Fruit fly (Drosophila melanogaster) whole organism, prepupa: Measurements from ENCODE around the gene glec.

Experiments used
- CG10631 ChIP-seq: fragments of 200-800 bp; sonication (Bioruptor generic); optimal IDR thresholded peaks from 2 replicates; lab custom pipeline; 2016; ENCODE audit warnings: missing biosample characterization, missing genetic modification characterization
- CG10669 ChIP-seq: fragments of 200-800 bp; sonication (Bioruptor generic); optimal IDR thresholded peaks from 3 replicates; lab custom pipeline; 2018; ENCODE audit warnings: missing biosample characterization, mild to moderate bottlenecking, missing genetic modification characterization, moderate library complexity
- CG11762 ChIP-seq: fragments of 200-800 bp; sonication (Bioruptor generic); optimal IDR thresholded peaks from 3 replicates; lab custom pipeline; 2016; ENCODE audit warnings: missing biosample characterization, missing genetic modification characterization; ENCODE audit not compliant: insufficient read depth
- CG11902 ChIP-seq: fragments of 200-800 bp; sonication (Bioruptor generic); optimal IDR thresholded peaks from 3 replicates; lab custom pipeline; 2016; ENCODE audit warnings: missing biosample characterization, missing genetic modification characterization
- CG31627 ChIP-seq: fragments of 200-800 bp; sonication (Bioruptor generic); optimal IDR thresholded peaks from 3 replicates; lab custom pipeline; 2016; ENCODE audit warnings: missing biosample characterization, missing genetic modification characterization
- CG4318 ChIP-seq: fragments of 200-800 bp; sonication (Bioruptor generic); optimal IDR thresholded peaks from 3 replicates; lab custom pipeline; 2017; ENCODE audit warnings: missing biosample characterization, mild to moderate bottlenecking, missing genetic modification characterization
- CG6163 ChIP-seq: fragments of 200-800 bp; sonication (Bioruptor generic); IDR thresholded peaks from 3 replicates; pipeline ENCODE4 v1.3.6; 2022; ENCODE audit warnings: missing biosample characterization, missing genetic modification characterization
- CG6854 ChIP-seq: fragments of 200-800 bp; sonication (Bioruptor generic); optimal IDR thresholded peaks from 2 replicates; lab custom pipeline; 2017; ENCODE audit warnings: missing biosample characterization, mild to moderate bottlenecking, missing genetic modification characterization
- CG7368 ChIP-seq: fragments of 200-800 bp; sonication (Bioruptor generic); optimal IDR thresholded peaks from 3 replicates; lab custom pipeline; 2016; ENCODE audit warnings: missing biosample characterization, missing genetic modification characterization
- Eip78C ChIP-seq: fragments of 200-800 bp; sonication (Bioruptor generic); peaks from one replicate; lab custom pipeline; 2016; ENCODE audit warnings: missing biosample characterization, missing genetic modification characterization
- Eip93F ChIP-seq: fragments of 200-800 bp; sonication (Bioruptor generic); optimal IDR thresholded peaks from 2 replicates; lab custom pipeline; 2016; ENCODE audit warnings: missing biosample characterization, mild to moderate bottlenecking, missing genetic modification characterization
- Ets21C ChIP-seq: fragments of 200-800 bp; sonication (Bioruptor generic); optimal IDR thresholded peaks from 3 replicates; lab custom pipeline; 2016; ENCODE audit warnings: missing biosample characterization, missing genetic modification characterization
- Gug ChIP-seq: fragments of 200-800 bp; sonication (Bioruptor generic); IDR thresholded peaks from 2 replicates; pipeline ENCODE4 v1.3.6; 2022; ENCODE audit warnings: missing biosample characterization, missing genetic modification characterization
- Hr39 ChIP-seq: fragments of 200-800 bp; sonication (Bioruptor generic); optimal IDR thresholded peaks from 2 replicates; lab custom pipeline; 2016; ENCODE audit warnings: missing biosample characterization, missing genetic modification characterization
- Lpt ChIP-seq: fragments of 200-800 bp; sonication (Bioruptor generic); optimal IDR thresholded peaks from 3 replicates; lab custom pipeline; 2016; ENCODE audit warnings: missing biosample characterization, missing genetic modification characterization
- OdsH ChIP-seq: fragments of 200-800 bp; sonication (Bioruptor generic); optimal IDR thresholded peaks from 3 replicates; lab custom pipeline; 2016; ENCODE audit warnings: missing biosample characterization, missing genetic modification characterization
- Smox ChIP-seq: fragments of 200-800 bp; sonication (Bioruptor generic); optimal IDR thresholded peaks from 3 replicates; lab custom pipeline; 2016; ENCODE audit warnings: missing biosample characterization, missing genetic modification characterization
- Sox102F ChIP-seq: fragments of 200-800 bp; sonication (Bioruptor generic); optimal IDR thresholded peaks from 2 replicates; lab custom pipeline; 2016; ENCODE audit warnings: missing biosample characterization, mild to moderate bottlenecking, missing genetic modification characterization
- Sox14 ChIP-seq: fragments of 200-800 bp; sonication (Bioruptor generic); optimal IDR thresholded peaks from 3 replicates; lab custom pipeline; 2016; ENCODE audit warnings: missing biosample characterization, missing genetic modification characterization
- achi ChIP-seq: fragments of 200-800 bp; sonication (Bioruptor generic); optimal IDR thresholded peaks from 3 replicates; lab custom pipeline; 2016; ENCODE audit warnings: missing biosample characterization, missing genetic modification characterization
- acj6 ChIP-seq: fragments of 200-800 bp; sonication (Bioruptor generic); optimal IDR thresholded peaks from 3 replicates; lab custom pipeline; 2016; ENCODE audit warnings: missing biosample characterization, missing genetic modification characterization
- cyc ChIP-seq: fragments of 200-800 bp; sonication (Bioruptor generic); optimal IDR thresholded peaks from 3 replicates; lab custom pipeline; 2016; ENCODE audit warnings: missing biosample characterization, missing genetic modification characterization
- dac ChIP-seq: fragments of 200-800 bp; sonication (Bioruptor generic); optimal IDR thresholded peaks from 2 replicates; lab custom pipeline; 2017; ENCODE audit warnings: missing biosample characterization, mild to moderate bottlenecking, missing genetic modification characterization
- dsx ChIP-seq: fragments of 200-800 bp; optimal IDR thresholded peaks from 3 replicates; lab custom pipeline; 2019; ENCODE audit warnings: missing biosample characterization, mild to moderate bottlenecking, missing genetic modification characterization, moderate library complexity; ENCODE audit not compliant: poor library complexity, severe bottlenecking
- eg ChIP-seq: fragments of 200-800 bp; sonication (Bioruptor generic); IDR thresholded peaks from 3 replicates; pipeline ENCODE4 v1.3.6; 2022; ENCODE audit warnings: missing biosample characterization, missing genetic modification characterization
- esn ChIP-seq: fragments of 200-800 bp; sonication (Bioruptor generic); optimal IDR thresholded peaks from 2 replicates; lab custom pipeline; 2016; ENCODE audit warnings: missing biosample characterization, mild to moderate bottlenecking, missing genetic modification characterization, moderate library complexity
- fd59A ChIP-seq: fragments of 200-800 bp; sonication (Bioruptor generic); optimal IDR thresholded peaks from 2 replicates; lab custom pipeline; 2017; ENCODE audit warnings: missing biosample characterization, mild to moderate bottlenecking, missing genetic modification characterization, missing genetic modification reagents
- fd85E ChIP-seq: fragments of 200-800 bp; sonication (Bioruptor generic); optimal IDR thresholded peaks from 3 replicates; lab custom pipeline; 2016; ENCODE audit warnings: missing biosample characterization, missing genetic modification characterization
- fkh ChIP-seq: fragments of 200-800 bp; sonication (Bioruptor generic); optimal IDR thresholded peaks from 3 replicates; lab custom pipeline; 2017; ENCODE audit warnings: missing biosample characterization, mild to moderate bottlenecking, missing genetic modification characterization, moderate library complexity
- lz ChIP-seq: fragments of 200-800 bp; sonication (Bioruptor generic); optimal IDR thresholded peaks from 3 replicates; lab custom pipeline; 2016; ENCODE audit warnings: missing biosample characterization, missing genetic modification characterization
- net ChIP-seq: fragments of 200-800 bp; sonication (Bioruptor generic); optimal IDR thresholded peaks from 3 replicates; lab custom pipeline; 2016; ENCODE audit warnings: missing biosample characterization, missing genetic modification characterization
- topi ChIP-seq: fragments of 200-800 bp; sonication (Bioruptor generic); optimal IDR thresholded peaks from 3 replicates; lab custom pipeline; 2016; ENCODE audit warnings: missing biosample characterization, missing genetic modification characterization
- vri ChIP-seq: fragments of 200-800 bp; sonication (Bioruptor generic); optimal IDR thresholded peaks from 3 replicates; lab custom pipeline; 2016; ENCODE audit warnings: missing biosample characterization, mild to moderate bottlenecking, missing genetic modification characterization

The glec gene

dm6 chr3R:21887588-21888007 is 31.5 kb upstream of the glec start (continued):
- TF ChIP-seq topi (peak; percentile 73), Eip78C (peak; percentile 92), CG10631 (peak; percentile 25), eg (peak; percentile 65; the same call in 2 of the 3 replicates), CG11902 (GFP tag; lab: Kevin White, UChicago) (peak; percentile 47), cyc (GFP tag; lab: Kevin White, UChicago) (peak; percentile 65), Ets21C (GFP tag; lab: Kevin White, UChicago) (peak; percentile 23), lz (GFP tag; lab: Kevin White, UChicago) (peak; percentile 69)

dm6 chr3R:21886861-21887587 is 31.0 kb upstream of the glec start, which contains the start of the genes CG6678 and dnd:
CG6678 (plus strand) TSS chr3R:21887029.
dnd (minus strand) TSS chr3R:21887355.
- TF ChIP-seq lz (GFP tag; lab: Kevin White, UChicago) = no peak
- TF ChIP-seq CG10669 (GFP tag; lab: Kevin White, UChicago) = no peak
- no peak for TF ChIP-seq CG6854 (GFP tag; lab: Kevin White, UChicago)
- TF ChIP-seq vri = peak; percentile 1
- TF ChIP-seq acj6 (GFP tag; lab: Kevin White, UChicago) = no peak
- TF ChIP-seq, all 60 proteins: peak for 1

dm6 chr3R:21885450-21885849 is 29.4 kb upstream of the glec start, which contains the start of gene CG17819:
CG17819 (minus strand) TSS chr3R:21885550.
- TF ChIP-seq dsx (GFP tag; lab: Kevin White, UChicago) = no peak
- TF ChIP-seq dac (GFP tag; lab: Kevin White, UChicago) = no peak
- no peak for TF ChIP-seq Sox102F (GFP tag; lab: Kevin White, UChicago)
- no peak for TF ChIP-seq CG6163 (GFP tag; lab: Robert Waterston, UW)
- TF ChIP-seq Hr39 = no peak
- no peak for TF ChIP-seq fd59A

- no peak for TF ChIP-seq fd85E
- TF ChIP-seq Lpt (GFP tag; lab: Kevin White, UChicago) = no peak
- TF ChIP-seq Smox (GFP tag; lab: Kevin White, UChicago) = no peak
- no peak for TF ChIP-seq dsx (GFP tag; lab: Kevin White, UChicago)
- no peak for TF ChIP-seq CG31627 (GFP tag; lab: Kevin White, UChicago)
- no peak for TF ChIP-seq OdsH (GFP tag; lab: Kevin White, UChicago)
Measured at dm6 chr3R:21884354-21884753, 28.3 kb upstream of the glec start, which contains the start of gene fit. fit (minus strand) TSS chr3R:21884454.

- no peak for TF ChIP-seq CG10631
- TF ChIP-seq fkh (GFP tag; lab: Kevin White, UChicago) = no peak
- TF ChIP-seq topi = no peak
- TF ChIP-seq esn (GFP tag; lab: Kevin White, UChicago) = no peak
- TF ChIP-seq, all 60 proteins: peak for 0
Measured at dm6 chr3R:21880510-21880909, 24.4 kb upstream of the glec start, which contains the start of gene CG31465. CG31465 (plus strand) TSS chr3R:21880810.

- no peak for TF ChIP-seq dsx (GFP tag; lab: Kevin White, UChicago)
- TF ChIP-seq Ets21C (GFP tag; lab: Kevin White, UChicago) = no peak
- no peak for TF ChIP-seq net
- no peak for TF ChIP-seq achi (GFP tag; lab: Kevin White, UChicago)
- no peak for TF ChIP-seq fd85E
- TF ChIP-seq Eip93F (GFP tag; lab: Kevin White, UChicago) = no peak
- no peak for TF ChIP-seq CG4318 (GFP tag; lab: Kevin White, UChicago)
- TF ChIP-seq Gug (GFP tag; lab: Robert Waterston, UW) = no peak
- TF ChIP-seq CG7368 (GFP tag; lab: Kevin White, UChicago) = no peak
- TF ChIP-seq Sox14 (GFP tag; lab: Kevin White, UChicago) = no peak
- TF ChIP-seq CG6854 (GFP tag; lab: Kevin White, UChicago) = no peak
- TF ChIP-seq CG11902 (GFP tag; lab: Kevin White, UChicago) = no peak
- TF ChIP-seq CG11762 = no peak
- no peak for TF ChIP-seq Sox102F (GFP tag; lab: Kevin White, UChicago)
Measured at dm6 chr3R:21878473-21878872, 22.4 kb upstream of the glec start, which contains the start of gene CG34148. CG34148 (minus strand) TSS chr3R:21878686.
